Worm (Caenorhabditis elegans): ENCODE data around the gene fipr-12.
A peak's percentile ranks its signal among the peaks of the same experiment; 100 is the strongest.

fipr-12 gene

ce11 chrV:9943039-9943438 is at the start of gene fipr-12:
Gene fipr-12, plus strand, starts transcription at chrV:9943339.
- TF ChIP-seq hlh-4 (tag; optimal IDR thresholded peaks at IDR 0.05) (no peak), vab-15 (tag; optimal IDR thresholded peaks at IDR 0.05) (no peak), isw-1 (GFP tag; IDR thresholded peaks at IDR 0.05) (no peak), unc-30 (tag; optimal IDR thresholded peaks at IDR 0.05) (no peak), blmp-1 (tag; optimal IDR thresholded peaks at IDR 0.05) (no peak), hpl-2 (GFP tag; optimal IDR thresholded peaks at IDR 0.05) (no peak), nhr-11 (tag; optimal IDR thresholded peaks at IDR 0.05) (no peak)

ce11 chrV:9899278-9899677 is 43.9 kb upstream of the fipr-12 start, which contains the start of gene egl-47:
Gene egl-47, plus strand, starts transcription at chrV:9899578.
- TF ChIP-seq fos-1 (tag; optimal IDR thresholded peaks at IDR 0.05) (no peak), lin-35 (GFP tag; optimal IDR thresholded peaks at IDR 0.05) (no peak), ceh-63 (GFP tag; optimal IDR thresholded peaks at IDR 0.05) (no peak), unc-130 (tag; optimal IDR thresholded peaks at IDR 0.05) (no peak), sptf-1 (tag; optimal IDR thresholded peaks at IDR 0.05) (no peak), lin-14 (GFP tag; optimal IDR thresholded peaks at IDR 0.05) (no peak), aly-2 (tag; optimal IDR thresholded peaks at IDR 0.05) (no peak), irx-1 (tag; optimal IDR thresholded peaks at IDR 0.05) (no peak), isw-1 (GFP tag; IDR thresholded peaks at IDR 0.05) (no peak), dsc-1 (tag; optimal IDR thresholded peaks at IDR 0.05) (no peak), egl-13 (tag; optimal IDR thresholded peaks at IDR 0.05) (no peak), unc-86 (tag; optimal IDR thresholded peaks at IDR 0.05) (no peak)

ce11 chrV:9901119-9901518 is 42.0 kb upstream of the fipr-12 start:
- peak; percentile 67 for TF ChIP-seq egl-13 (tag; optimal IDR thresholded peaks at IDR 0.05)
- TF ChIP-seq dpl-1 (GFP tag; optimal IDR thresholded peaks at IDR 0.05): no peak
- no peak for TF ChIP-seq ceh-63 (GFP tag; optimal IDR thresholded peaks at IDR 0.05)
- no peak for TF ChIP-seq mab-9 (GFP tag; IDR thresholded peaks at IDR 0.05)
- no peak for TF ChIP-seq blmp-1 (tag; optimal IDR thresholded peaks at IDR 0.05)
- peak; percentile 94 for TF ChIP-seq hlh-4 (tag; optimal IDR thresholded peaks at IDR 0.05)
- TF ChIP-seq zag-1 (tag; optimal IDR thresholded peaks at IDR 0.05): no peak
- TF ChIP-seq mef-2 (tag; optimal IDR thresholded peaks at IDR 0.05): no peak
- TF ChIP-seq lir-3 (tag; optimal IDR thresholded peaks at IDR 0.05; ENCODE audit: poor library complexity): no peak
- TF ChIP-seq sptf-1 (tag; optimal IDR thresholded peaks at IDR 0.05): no peak
- peak; percentile 42 for TF ChIP-seq nhr-71 (tag; optimal IDR thresholded peaks at IDR 0.05)
- no peak for TF ChIP-seq unc-86 (tag; optimal IDR thresholded peaks at IDR 0.05)
- TF ChIP-seq alr-1 (tag; optimal IDR thresholded peaks at IDR 0.05; ENCODE audit: borderline replicate concordance): no peak
- peak; percentile 43 for TF ChIP-seq fkh-8 (tag; optimal IDR thresholded peaks at IDR 0.05)
- TF ChIP-seq aha-1 (tag; optimal IDR thresholded peaks at IDR 0.05): no peak
- TF ChIP-seq hlh-17 (GFP tag; optimal IDR thresholded peaks at IDR 0.05; ENCODE audit: borderline replicate concordance): no peak
- TF ChIP-seq nhr-47 (tag; optimal IDR thresholded peaks at IDR 0.05): peak; percentile 66

DNA sequence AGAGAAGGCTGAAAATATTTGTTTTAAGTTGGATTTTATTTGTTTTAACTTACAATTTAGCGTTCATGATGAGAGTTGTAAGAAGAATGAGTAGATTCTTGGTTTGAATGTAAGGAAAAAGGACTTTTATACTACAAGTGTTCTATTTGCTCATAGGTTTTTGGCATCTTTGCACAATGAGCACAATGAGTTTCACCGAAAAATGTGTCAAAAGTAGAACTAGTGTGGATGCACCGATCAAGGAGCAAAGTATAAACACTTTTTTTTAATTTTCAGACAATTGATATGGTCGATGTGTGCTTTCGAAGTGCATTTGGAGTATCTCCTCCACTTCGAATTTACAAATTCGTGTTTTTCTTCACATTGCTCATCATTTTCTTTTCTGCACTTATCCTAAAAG is 37.0 kb upstream of the fipr-12 start, which contains the start of gene fipr-11:
TSS of gene fipr-11 (minus strand) at position 101 of the 400 bp plus-strand sequence.
- TF ChIP-seq unc-30 (tag; optimal IDR thresholded peaks at IDR 0.05) (no peak), lir-3 (tag; optimal IDR thresholded peaks at IDR 0.05; ENCODE audit: poor library complexity) (no peak), nhr-76 (tag; optimal IDR thresholded peaks at IDR 0.05) (no peak), lin-15B (tag; optimal IDR thresholded peaks at IDR 0.05) (no peak), fos-1 (tag; optimal IDR thresholded peaks at IDR 0.05) (no peak), egl-27 (tag; optimal IDR thresholded peaks at IDR 0.05) (no peak), skn-1 (tag; optimal IDR thresholded peaks at IDR 0.05) (no peak), ces-1 (GFP tag; optimal IDR thresholded peaks at IDR 0.05) (no peak), nhr-85 (tag) (no peak), nhr-77 (tag; optimal IDR thresholded peaks at IDR 0.05) (no peak), nhr-11 (tag; optimal IDR thresholded peaks at IDR 0.05) (no peak), dpl-1 (GFP tag; optimal IDR thresholded peaks at IDR 0.05) (no peak)

Measured in whole organism, L1 larva.